Fruit fly (Drosophila melanogaster) whole organism, pupa: ENCODE results near the gene CG17168.

Experiments
- CG10348 ChIP-seq: fragments of 200-800 bp; sonication (Bioruptor generic); IDR thresholded peaks from 2 replicates; pipeline ENCODE4 v1.3.6; 2022; ENCODE audit warnings: missing biosample characterization, missing genetic modification characterization
- CG12605 ChIP-seq: fragments of 200-800 bp; sonication (Bioruptor generic); IDR thresholded peaks from 2 replicates; pipeline ENCODE4 v1.3.6; 2022; ENCODE audit warnings: missing biosample characterization, missing genetic modification characterization
- CG13204 ChIP-seq: fragments of 200-800 bp; sonication (Bioruptor generic); optimal IDR thresholded peaks from 2 replicates; lab custom pipeline; 2018; ENCODE audit warnings: missing biosample characterization, mild to moderate bottlenecking, missing genetic modification characterization, moderate library complexity
- CG34367 ChIP-seq: fragments of 200-800 bp; sonication (Bioruptor generic); optimal IDR thresholded peaks from 2 replicates; lab custom pipeline; 2018; ENCODE audit warnings: missing biosample characterization, mild to moderate bottlenecking, missing genetic modification characterization
- CG8159 ChIP-seq: fragments of 200-800 bp; sonication (Bioruptor generic); optimal IDR thresholded peaks from 3 replicates; lab custom pipeline; 2018; ENCODE audit warnings: missing biosample characterization, mild to moderate bottlenecking, missing genetic modification characterization, moderate library complexity
- CG8301 ChIP-seq: fragments of 200-800 bp; sonication (Bioruptor generic); optimal IDR thresholded peaks from 2 replicates; lab custom pipeline; 2018; ENCODE audit warnings: missing biosample characterization, mild to moderate bottlenecking, missing genetic modification characterization
- CG9948 ChIP-seq: fragments of 200-800 bp; sonication (Bioruptor generic); optimal IDR thresholded peaks from 2 replicates; lab custom pipeline; 2018; ENCODE audit warnings: missing biosample characterization, mild to moderate bottlenecking, missing genetic modification characterization, moderate library complexity
- D1 ChIP-seq: fragments of 200-800 bp; sonication (Bioruptor generic); optimal IDR thresholded peaks from 2 replicates; lab custom pipeline; 2018; ENCODE audit warnings: missing biosample characterization, mild to moderate bottlenecking, missing genetic modification characterization, moderate library complexity
- EcR ChIP-seq: fragments of 200-800 bp; sonication (Bioruptor generic); optimal IDR thresholded peaks from 3 replicates; lab custom pipeline; 2019; ENCODE audit warnings: missing biosample characterization, missing genetic modification characterization, mild to moderate bottlenecking, moderate library complexity, missing genetic modification reagents
- Pif1B ChIP-seq: fragments of 200-800 bp; sonication (Bioruptor generic); optimal IDR thresholded peaks from 3 replicates; lab custom pipeline; 2016; ENCODE audit warnings: missing biosample characterization, missing genetic modification characterization
- Snoo ChIP-seq: fragments of 200-800 bp; sonication (Bioruptor generic); optimal IDR thresholded peaks from 3 replicates; lab custom pipeline; 2017; ENCODE audit warnings: missing biosample characterization, mild to moderate bottlenecking, missing genetic modification characterization, inconsistent platforms
- fd96Ca ChIP-seq: fragments of 200-800 bp; sonication (Bioruptor generic); IDR thresholded peaks from 3 replicates; pipeline ENCODE4 v1.3.6; 2022; ENCODE audit warnings: missing biosample characterization, missing genetic modification characterization
- gl ChIP-seq: fragments of 200-800 bp; sonication (Bioruptor generic); optimal IDR thresholded peaks from 2 replicates; lab custom pipeline; 2018; ENCODE audit warnings: missing biosample characterization, mild to moderate bottlenecking, missing genetic modification characterization
- rn ChIP-seq: fragments of 200-800 bp; sonication (Bioruptor generic); IDR thresholded peaks from 2 replicates; pipeline ENCODE4 v1.3.6; 2022; ENCODE audit warnings: missing biosample characterization, missing genetic modification characterization

- TF ChIP-seq gl (tag; lab: Kevin White, UChicago) = no peak
- TF ChIP-seq D1 (tag; lab: Kevin White, UChicago) = no peak
- no peak for TF ChIP-seq CG13204 (GFP tag; lab: Kevin White, UChicago)
- no peak for TF ChIP-seq CG9948 (tag; lab: Kevin White, UChicago)
- TF ChIP-seq CG34367 (tag; lab: Kevin White, UChicago) = no peak
- no peak for TF ChIP-seq CG12605
- TF ChIP-seq CG8301 (tag; lab: Kevin White, UChicago) = no peak
- no peak for TF ChIP-seq CG8159 (tag; lab: Kevin White, UChicago)
- no peak for TF ChIP-seq Snoo (tag; lab: Kevin White, UChicago)
- TF ChIP-seq fd96Ca (GFP tag; lab: Robert Waterston, UW) = no peak
- TF ChIP-seq Pif1B (GFP tag; lab: Kevin White, UChicago) = no peak
- TF ChIP-seq rn (GFP tag; lab: Robert Waterston, UW) = no peak
- no peak for TF ChIP-seq EcR (GFP tag; lab: Kevin White, UChicago)
- TF ChIP-seq CG10348 = no peak
Observed at dm6 chrX:23084372-23084771, 1.8 kb downstream of the CG17168 start, which contains the start of gene CG17169.
